Worm (Caenorhabditis elegans) whole organism, L1 larva: Measurements from ENCODE around the gene ZK1236.9.

Experiments
- blmp-1 ChIP-seq: fragments of 150-350 bp; optimal IDR thresholded peaks from 2 replicates; lab custom pipeline; 2014; ENCODE audit warnings: missing biosample characterization, missing genetic modification characterization
- lin-15B ChIP-seq: fragments of 150-350 bp; sonication (generic microtip); optimal IDR thresholded peaks from 3 replicates; lab custom pipeline; 2014; ENCODE audit warnings: missing biosample characterization, missing genetic modification characterization
- lin-39 ChIP-seq: fragments of 150-350 bp; optimal IDR thresholded peaks from 2 replicates; lab custom pipeline; 2014; ENCODE audit warnings: missing biosample characterization, missing genetic modification reagents, missing genetic modification characterization
- nhr-11 ChIP-seq: fragments of 150-350 bp; optimal IDR thresholded peaks from 2 replicates; lab custom pipeline; 2014; ENCODE audit warnings: missing biosample characterization, missing genetic modification characterization
- nhr-12 ChIP-seq: sonication (generic microtip); optimal IDR thresholded peaks from 2 replicates; lab custom pipeline; 2017; ENCODE audit warnings: missing biosample characterization, missing genetic modification characterization
- nhr-20 ChIP-seq: sonication (generic microtip); optimal IDR thresholded peaks from 2 replicates; lab custom pipeline; 2016; ENCODE audit warnings: mild to moderate bottlenecking, missing genetic modification characterization, missing compliant biosample characterization
- nhr-84 ChIP-seq: sonication (generic microtip); optimal IDR thresholded peaks from 2 replicates; lab custom pipeline; 2017; ENCODE audit warnings: missing biosample characterization, missing genetic modification characterization
- pqm-1 ChIP-seq: sonication (generic microtip); optimal IDR thresholded peaks from 3 replicates; lab custom pipeline; 2017; ENCODE audit warnings: missing biosample characterization, missing genetic modification characterization
- tlp-1 ChIP-seq: fragments of 150-350 bp; optimal IDR thresholded peaks from 2 replicates; lab custom pipeline; 2014; ENCODE audit warnings: missing biosample characterization, missing genetic modification characterization
- unc-30 ChIP-seq: sonication (generic microtip); optimal IDR thresholded peaks from 2 replicates; lab custom pipeline; 2017; ENCODE audit warnings: missing biosample characterization, missing genetic modification characterization
- ztf-4 ChIP-seq: fragments of 150-350 bp; optimal IDR thresholded peaks from 2 replicates; lab custom pipeline; 2014; ENCODE audit warnings: missing biosample characterization, missing genetic modification characterization

ce11 chrIII:8432143-8432542, 2.8 kb downstream of the ZK1236.9 start, which contains the start of gene ZK1236.5:
- TF ChIP-seq lin-15B (tag; lab: Kevin White, UChicago): no peak
- no peak for TF ChIP-seq lin-39 (tag; lab: Kevin White, UChicago)
- no peak for TF ChIP-seq nhr-84
- TF ChIP-seq pqm-1 (tag; lab: Kevin White, UChicago): no peak
- no peak for TF ChIP-seq nhr-11 (tag; lab: Kevin White, UChicago)
- no peak for TF ChIP-seq ztf-4 (tag; lab: Kevin White, UChicago)
- TF ChIP-seq nhr-12 (tag; lab: Kevin White, UChicago): no peak
- no peak for TF ChIP-seq unc-30 (tag; lab: Kevin White, UChicago)
- no peak for TF ChIP-seq nhr-20 (tag; lab: Kevin White, UChicago)
- TF ChIP-seq tlp-1 (tag; lab: Kevin White, UChicago): no peak
- TF ChIP-seq blmp-1 (tag; lab: Kevin White, UChicago): peak; percentile 62
